Worm (Caenorhabditis elegans): ENCODE results near the gene ddn-3.
"Not testable (repeated sequence)": the region's sequence is repeated elsewhere in the genome, so short reads cannot be mapped to it uniquely, and the experiment has no call there.

ce11 chrV:14306771-14307170 lies 4.2 kb downstream of the ddn-3 start, which contains the start of gene spig-4:
- not testable (repeated sequence) for TF ChIP-seq med-1 (GFP tag; optimal IDR thresholded peaks at IDR 0.05; ENCODE audit: insufficient read depth); tab-1 (GFP tag; IDR thresholded peaks at IDR 0.05); T22C8.4 (GFP tag; IDR thresholded peaks at IDR 0.05); ztf-23 (GFP tag; IDR thresholded peaks at IDR 0.05); flt-1 (GFP tag; IDR thresholded peaks at IDR 0.05); ref-1 (GFP tag; conservative IDR thresholded peaks at IDR 0.05)
